Worm (Caenorhabditis elegans) whole organism, L3 larva: Measurements from ENCODE around the gene xnd-1.
A peak's percentile ranks its signal among the peaks of the same experiment; 100 is the strongest.

Source experiments
- ama-1 ChIP-seq: fragments of 150-350 bp; optimal IDR thresholded peaks from 2 replicates; lab custom pipeline; 2018
- fkh-10 ChIP-seq: sonication (generic microtip); optimal IDR thresholded peaks from 2 replicates; lab custom pipeline; 2017; ENCODE audit warnings: missing biosample characterization, missing genetic modification reagents, missing genetic modification characterization
- nhr-11 ChIP-seq: fragments of 150-350 bp; optimal IDR thresholded peaks from 2 replicates; lab custom pipeline; 2014; ENCODE audit warnings: missing biosample characterization, missing genetic modification characterization
- nhr-25 ChIP-seq: sonication (generic microtip); optimal IDR thresholded peaks from 2 replicates; lab custom pipeline; 2017; ENCODE audit warnings: missing biosample characterization, missing genetic modification characterization
- nhr-77 ChIP-seq: fragments of 150-350 bp; optimal IDR thresholded peaks from 2 replicates; lab custom pipeline; 2014; ENCODE audit warnings: missing biosample characterization, missing genetic modification characterization
- pha-4 ChIP-seq: fragments of 150-350 bp; optimal IDR thresholded peaks from 2 replicates; lab custom pipeline; 2014; ENCODE audit warnings: missing biosample characterization, missing genetic modification reagents, missing genetic modification characterization
- skn-1 ChIP-seq: fragments of 150-350 bp; optimal IDR thresholded peaks from 2 replicates; lab custom pipeline; 2014; ENCODE audit warnings: missing biosample characterization, missing genetic modification characterization
- ztf-11 ChIP-seq: fragments of 150-350 bp; optimal IDR thresholded peaks from 2 replicates; lab custom pipeline; 2014; ENCODE audit warnings: missing biosample characterization, missing genetic modification characterization

ce11 chrIII:5620186-5620585, 15.9 kb downstream of the xnd-1 start:
- TF ChIP-seq pha-4, result no peak
- TF ChIP-seq fkh-10 (GFP tag; lab: Kevin White, UChicago), result no peak
- TF ChIP-seq skn-1 (tag; lab: Kevin White, UChicago), result no peak
- TF ChIP-seq nhr-77 (tag; lab: Kevin White, UChicago), result no peak
- TF ChIP-seq ztf-11, result no peak
- peak; percentile 11 for TF ChIP-seq nhr-25
- TF ChIP-seq ama-1 (lab: Kevin White, UChicago), result no peak
- TF ChIP-seq nhr-11 (tag; lab: Kevin White, UChicago), result no peak
